Fruit fly (Drosophila melanogaster): Measurements from ENCODE around the gene Pbp95.
"Not testable (repeated sequence)": the region's sequence is repeated elsewhere in the genome, so short reads cannot be mapped to it uniquely, and the experiment has no call there.

Pbp95 gene

dm6 chr3R:8040843-8041242, 27.3 kb downstream of the Pbp95 start, which contains the start of gene CG43060:
TSS of gene CG43060 (plus strand) at chr3R:8041224.
- TF ChIP-seq EcR (GFP tag; optimal IDR thresholded peaks at IDR 0.05), result no peak
- no peak for TF ChIP-seq pan (optimal IDR thresholded peaks at IDR 0.05)
- no peak for TF ChIP-seq usp (GFP tag; optimal IDR thresholded peaks at IDR 0.05)
- TF ChIP-seq psq (optimal IDR thresholded peaks at IDR 0.05), result no peak
- TF ChIP-seq CG8478 (optimal IDR thresholded peaks at IDR 0.05), result no peak
- TF ChIP-seq Dll (optimal IDR thresholded peaks at IDR 0.05), result no peak

- TF ChIP-seq EcR (GFP tag; optimal IDR thresholded peaks at IDR 0.05); Dll (optimal IDR thresholded peaks at IDR 0.05); psq (optimal IDR thresholded peaks at IDR 0.05): not testable (repeated sequence)
Observed at dm6 chr3R:8048867-8049266, 35.3 kb downstream of the Pbp95 start, which contains the start of gene CG43618. TSS of gene CG43618 (plus strand) at chr3R:8049167.

- TF ChIP-seq pan (optimal IDR thresholded peaks at IDR 0.05); usp (GFP tag; optimal IDR thresholded peaks at IDR 0.05); psq (optimal IDR thresholded peaks at IDR 0.05): not testable (repeated sequence)
Observed at dm6 chr3R:8049373-8049772, 35.8 kb downstream of the Pbp95 start, which contains the start of gene CG43061. TSS of gene CG43061 (plus strand) at chr3R:8049673.

dm6 chr3R:8058984-8059383, 45.4 kb downstream of the Pbp95 start, which contains the start of gene mAChR-B:
TSS of gene mAChR-B (plus strand) at chr3R:8059284.
- TF ChIP-seq Dll (optimal IDR thresholded peaks at IDR 0.05), result no peak
- TF ChIP-seq psq (optimal IDR thresholded peaks at IDR 0.05), result no peak
- no peak for TF ChIP-seq EcR (GFP tag; optimal IDR thresholded peaks at IDR 0.05)
